Fruit fly (Drosophila melanogaster) whole organism, embryonic: Measurements from ENCODE around the gene CG5188.
A peak's percentile ranks its signal among the peaks of the same experiment; 100 is the strongest.

Source experiments
- Antp ChIP-seq: fragments of 200-800 bp; sonication (Bioruptor generic); optimal IDR thresholded peaks from 3 replicates; lab custom pipeline; 2016; ENCODE audit warnings: missing biosample characterization, missing genetic modification characterization
- Awh ChIP-seq: fragments of 200-800 bp; sonication (Bioruptor generic); IDR thresholded peaks from 2 replicates; pipeline ENCODE4, ENCODE4 v1.3.6; 2022; ENCODE audit warnings: missing biosample characterization, missing genetic modification characterization
- BEAF-32 ChIP-seq: fragments of 200-800 bp; sonication (Bioruptor generic); optimal IDR thresholded peaks from 3 replicates; lab custom pipeline; 2017; ENCODE audit warnings: missing biosample characterization, missing genetic modification characterization, mild to moderate bottlenecking, moderate library complexity, missing genetic modification reagents
- CG14014 ChIP-seq: fragments of 200-800 bp; sonication (Bioruptor generic); IDR thresholded peaks from 2 replicates; pipeline ENCODE4 v1.3.6; 2022; ENCODE audit warnings: missing biosample characterization, missing genetic modification characterization
- CG14050 ChIP-seq: fragments of 200-800 bp; sonication (Bioruptor generic); IDR thresholded peaks from 3 replicates; pipeline ENCODE4 v1.3.6; 2022; ENCODE audit warnings: missing biosample characterization, missing genetic modification characterization
- CG15479 ChIP-seq: fragments of 200-800 bp; sonication (Bioruptor generic); optimal IDR thresholded peaks from 3 replicates; lab custom pipeline; 2019; ENCODE audit warnings: missing biosample characterization, mild to moderate bottlenecking, missing genetic modification characterization, moderate library complexity
- CG17359 ChIP-seq: fragments of 200-800 bp; sonication (Bioruptor generic); optimal IDR thresholded peaks from 3 replicates; lab custom pipeline; 2018; ENCODE audit warnings: missing biosample characterization, mild to moderate bottlenecking, missing genetic modification characterization, moderate library complexity
- CG17912 ChIP-seq: fragments of 200-800 bp; sonication (Bioruptor generic); optimal IDR thresholded peaks from 2 replicates; lab custom pipeline; 2018; ENCODE audit warnings: missing biosample characterization, mild to moderate bottlenecking, missing genetic modification characterization
- CG3163 ChIP-seq: fragments of 200-800 bp; sonication (Bioruptor generic); optimal IDR thresholded peaks from 3 replicates; lab custom pipeline; 2016; ENCODE audit warnings: missing biosample characterization, missing genetic modification characterization
- CG3407 ChIP-seq: fragments of 200-800 bp; sonication (Bioruptor generic); optimal IDR thresholded peaks from 2 replicates; lab custom pipeline; 2018; ENCODE audit warnings: missing biosample characterization, mild to moderate bottlenecking, missing genetic modification characterization
- CG3847 ChIP-seq: fragments of 200-800 bp; sonication (Bioruptor generic); IDR thresholded peaks from 2 replicates; pipeline ENCODE4 v1.3.6; 2022; ENCODE audit warnings: missing biosample characterization, missing genetic modification characterization
- CG43689 ChIP-seq: fragments of 200-800 bp; sonication (Bioruptor generic); IDR thresholded peaks from 2 replicates; pipeline ENCODE4 v1.3.6; 2022; ENCODE audit warnings: missing biosample characterization, missing genetic modification characterization
- CG6175 ChIP-seq: fragments of 200-800 bp; sonication (Bioruptor generic); IDR thresholded peaks from 3 replicates; pipeline ENCODE4 v1.3.6; 2022; ENCODE audit warnings: missing biosample characterization, missing genetic modification characterization
- CG7928 ChIP-seq: fragments of 200-800 bp; sonication (Bioruptor generic); optimal IDR thresholded peaks from 2 replicates; lab custom pipeline; 2017; ENCODE audit warnings: missing biosample characterization, mild to moderate bottlenecking, missing genetic modification characterization
- CG8924 ChIP-seq: fragments of 200-800 bp; optimal IDR thresholded peaks from 3 replicates; lab custom pipeline; 2019; ENCODE audit warnings: missing biosample characterization, mild to moderate bottlenecking, missing genetic modification characterization, moderate library complexity
- Camta ChIP-seq: fragments of 200-800 bp; sonication (Bioruptor generic); optimal IDR thresholded peaks from 2 replicates; lab custom pipeline; 2016; ENCODE audit warnings: missing biosample characterization, missing genetic modification characterization
- Chrac-16 ChIP-seq: fragments of 200-800 bp; sonication (Bioruptor generic); optimal IDR thresholded peaks from 3 replicates; lab custom pipeline; 2016; ENCODE audit warnings: missing biosample characterization, missing genetic modification characterization
- Doc2 ChIP-seq: fragments of 200-800 bp; sonication (Bioruptor generic); IDR thresholded peaks from 2 replicates; pipeline ENCODE4 v1.3.6; 2022; ENCODE audit warnings: missing biosample characterization, missing genetic modification characterization
- Dp ChIP-seq: fragments of 200-800 bp; sonication (Bioruptor generic); optimal IDR thresholded peaks from 2 replicates; lab custom pipeline; 2018; ENCODE audit warnings: missing biosample characterization, mild to moderate bottlenecking, missing genetic modification characterization, moderate library complexity
- ERR ChIP-seq: fragments of 200-800 bp; sonication (Bioruptor generic); optimal IDR thresholded peaks from 2 replicates; lab custom pipeline; 2016; ENCODE audit warnings: missing biosample characterization, missing genetic modification characterization
- Ets97D ChIP-seq: fragments of 200-800 bp; sonication (Bioruptor generic); optimal IDR thresholded peaks from 3 replicates; lab custom pipeline; 2016; ENCODE audit warnings: missing biosample characterization, missing genetic modification characterization
- Fer3 ChIP-seq: fragments of 200-800 bp; sonication (Bioruptor generic); optimal IDR thresholded peaks from 2 replicates; lab custom pipeline; 2018; ENCODE audit warnings: missing biosample characterization, mild to moderate bottlenecking, missing genetic modification characterization, moderate library complexity
- GATAe ChIP-seq: fragments of 200-800 bp; sonication (Bioruptor generic); conservative IDR thresholded peaks from 2 replicates; pipeline ENCODE4 v1.3.6; 2022; ENCODE audit warnings: missing biosample characterization, missing genetic modification characterization
- Hr51 ChIP-seq, 2 experiments: fragments of 200-800 bp; sonication (Bioruptor generic); optimal IDR thresholded peaks; 2 replicates in 1 of 2; 3 replicates in 1 of 2; lab custom pipeline; 2016 to 2018; ENCODE audit warnings: missing biosample characterization in 2 of 2, missing genetic modification characterization in 2 of 2, mild to moderate bottlenecking in 1 of 2, moderate library complexity in 1 of 2
- Hr78 ChIP-seq, 2 experiments: fragments of 200-800 bp in 1 of 2; fragments of >200 bp in 1 of 2; sonication (Bioruptor generic) in 1 of 2; optimal IDR thresholded peaks; 2 replicates each; lab custom pipeline; 2017 to 2019; ENCODE audit warnings: missing biosample characterization in 2 of 2, missing genetic modification characterization in 2 of 2, mild to moderate bottlenecking in 1 of 2, moderate library complexity in 1 of 2
- Mad ChIP-seq: fragments of 200-800 bp; sonication (Bioruptor generic); optimal IDR thresholded peaks from 2 replicates; lab custom pipeline; 2016; ENCODE audit warnings: missing biosample characterization, missing genetic modification characterization
- NFAT ChIP-seq: fragments of 200-800 bp; sonication (Bioruptor generic); IDR thresholded peaks from 2 replicates; pipeline ENCODE4 v1.3.6; 2022; ENCODE audit warnings: missing biosample characterization, missing genetic modification characterization
- NfI ChIP-seq: fragments of 200-800 bp; sonication (Bioruptor generic); optimal IDR thresholded peaks from 3 replicates; lab custom pipeline; 2018; ENCODE audit warnings: missing biosample characterization, mild to moderate bottlenecking, missing genetic modification characterization, moderate library complexity
- TFAM ChIP-seq: fragments of 200-800 bp; sonication (Bioruptor generic); optimal IDR thresholded peaks from 2 replicates; lab custom pipeline; 2017; ENCODE audit warnings: missing biosample characterization, missing genetic modification characterization, inconsistent platforms
- Taf1 ChIP-seq: fragments of 200-800 bp; sonication (Bioruptor generic); IDR thresholded peaks from 2 replicates; pipeline ENCODE4 v1.3.6; 2022; ENCODE audit warnings: missing biosample characterization, missing genetic modification characterization
- al ChIP-seq: fragments of 200-800 bp; sonication (Bioruptor generic); IDR thresholded peaks from 2 replicates; pipeline ENCODE4 v1.3.6; 2022; ENCODE audit warnings: missing biosample characterization, missing genetic modification characterization
- amos ChIP-seq: fragments of 200-800 bp; sonication (Bioruptor generic); IDR thresholded peaks from 2 replicates; pipeline ENCODE4 v1.3.6; 2022; ENCODE audit warnings: missing biosample characterization, missing genetic modification characterization; ENCODE audit not compliant: partially characterized antibody
- ci ChIP-seq: fragments of 200-800 bp; sonication (Bioruptor generic); IDR thresholded peaks from 3 replicates; pipeline ENCODE4 v1.3.6; 2022; ENCODE audit warnings: missing biosample characterization, missing genetic modification characterization
- corto ChIP-seq: fragments of 200-800 bp; sonication (Bioruptor generic); optimal IDR thresholded peaks from 2 replicates; lab custom pipeline; 2016; ENCODE audit warnings: missing biosample characterization, mild to moderate bottlenecking, missing genetic modification characterization, moderate library complexity
- crc ChIP-seq: fragments of 200-800 bp; sonication (Bioruptor generic); optimal IDR thresholded peaks from 2 replicates; lab custom pipeline; 2016; ENCODE audit warnings: missing biosample characterization, missing genetic modification characterization
- gce ChIP-seq: fragments of 200-800 bp; sonication (Bioruptor generic); IDR thresholded peaks from 3 replicates; pipeline ENCODE4 v1.3.6; 2022; ENCODE audit warnings: missing biosample characterization, missing genetic modification characterization
- gt ChIP-seq: fragments of 200-800 bp; sonication (Bioruptor generic); IDR thresholded peaks from 2 replicates; pipeline ENCODE4 v1.3.6; 2022; ENCODE audit warnings: missing biosample characterization, missing genetic modification characterization
- knrl ChIP-seq: fragments of 200-800 bp; sonication (Bioruptor generic); IDR thresholded peaks from 3 replicates; pipeline ENCODE4 v1.3.6; 2022; ENCODE audit warnings: missing biosample characterization, missing genetic modification characterization; ENCODE audit not compliant: partially characterized antibody
- lmd ChIP-seq: fragments of 200-800 bp; sonication (Bioruptor generic); IDR thresholded peaks from 2 replicates; pipeline ENCODE4 v1.3.6; 2022; ENCODE audit warnings: missing biosample characterization, missing genetic modification characterization
- maf-S ChIP-seq: fragments of 200-800 bp; sonication (Bioruptor generic); optimal IDR thresholded peaks from 2 replicates; lab custom pipeline; 2016; ENCODE audit warnings: missing biosample characterization, missing genetic modification characterization
- mam ChIP-seq: fragments of 200-800 bp; sonication (Bioruptor generic); optimal IDR thresholded peaks from 3 replicates; lab custom pipeline; 2016; ENCODE audit warnings: missing biosample characterization, missing genetic modification characterization
- nerfin-2 ChIP-seq: fragments of 200-800 bp; sonication (Bioruptor generic); IDR thresholded peaks from 2 replicates; pipeline ENCODE4 v1.3.6; 2022; ENCODE audit warnings: missing biosample characterization, missing genetic modification characterization; ENCODE audit not compliant: partially characterized antibody
- phol ChIP-seq: fragments of 200-800 bp; sonication (Bioruptor generic); optimal IDR thresholded peaks from 3 replicates; lab custom pipeline; 2018; ENCODE audit warnings: missing biosample characterization, mild to moderate bottlenecking, missing genetic modification characterization, moderate library complexity
- ranshi ChIP-seq: fragments of 200-800 bp; sonication (Bioruptor generic); IDR thresholded peaks from 2 replicates; pipeline ENCODE4 v1.3.6; 2022; ENCODE audit warnings: missing biosample characterization, missing genetic modification characterization
- rib ChIP-seq: fragments of 200-800 bp; sonication (Bioruptor generic); IDR thresholded peaks from 2 replicates; pipeline ENCODE4 v1.3.6; 2022; ENCODE audit warnings: missing biosample characterization, missing genetic modification characterization
- sisA ChIP-seq: fragments of 200-800 bp; sonication (Bioruptor generic); IDR thresholded peaks from 2 replicates; pipeline ENCODE4 v1.3.6; 2022; ENCODE audit warnings: missing biosample characterization, missing genetic modification characterization
- slp2 ChIP-seq: fragments of 200-800 bp; sonication (Bioruptor generic); optimal IDR thresholded peaks from 2 replicates; lab custom pipeline; 2016; ENCODE audit warnings: missing biosample characterization, missing genetic modification characterization
- sna ChIP-seq: fragments of 200-800 bp; sonication (Bioruptor generic); IDR thresholded peaks from 2 replicates; pipeline ENCODE4 v1.3.6; 2022; ENCODE audit warnings: missing biosample characterization, missing genetic modification characterization; ENCODE audit not compliant: partially characterized antibody
- vnd ChIP-seq: fragments of 200-800 bp; sonication (Bioruptor generic); IDR thresholded peaks from 3 replicates; pipeline ENCODE4 v1.3.6; 2022; ENCODE audit warnings: missing biosample characterization, missing genetic modification characterization; ENCODE audit not compliant: partially characterized antibody
- wdn ChIP-seq: fragments of 200-800 bp; sonication (Bioruptor generic); IDR thresholded peaks from 2 replicates; pipeline ENCODE4 v1.3.6; 2022; ENCODE audit warnings: missing biosample characterization, missing genetic modification characterization

The CG5188 gene

DNA sequence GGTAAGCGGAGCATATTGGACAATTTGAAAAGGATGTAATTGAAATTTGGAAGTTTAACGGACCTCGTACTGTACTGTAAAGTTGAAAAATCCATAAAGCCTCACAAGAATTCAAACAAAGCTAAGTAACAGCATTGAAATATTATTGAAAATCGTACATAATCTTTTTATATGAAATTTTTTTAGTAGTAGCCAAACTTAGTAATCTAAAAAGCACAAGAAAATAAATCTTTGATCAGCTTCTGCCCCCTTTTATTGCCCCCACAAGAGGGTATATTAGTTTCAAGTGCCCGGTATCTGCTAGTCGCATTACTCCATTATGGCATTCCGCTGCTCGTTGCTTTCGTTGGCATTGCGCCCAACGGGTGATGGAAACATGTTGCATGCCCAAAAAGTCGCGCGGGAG lies 38.2 kb downstream of the CG5188 start (continued):
- TF ChIP-seq CG14014 = no peak
- TF ChIP-seq gce (GFP tag; lab: Robert Waterston, UW) = no peak
- TF ChIP-seq al (GFP tag; lab: Robert Waterston, UW) = peak; percentile 4; the same call in 1 of the 2 replicates
- TF ChIP-seq CG3847 (GFP tag; lab: Robert Waterston, UW) = 0 out of 2 replicates have a peak, but pooled peaks have one; percentile 26
- TF ChIP-seq ranshi (GFP tag; lab: Robert Waterston, UW) = 0 out of 2 replicates have a peak, but pooled peaks have one; percentile 20
- peak; percentile 62 for TF ChIP-seq CG8924 (tag; lab: Kevin White, UChicago)
- no peak for TF ChIP-seq NfI (GFP tag; lab: Kevin White, UChicago)
- no peak for TF ChIP-seq rib
- TF ChIP-seq CG7928 = no peak
- TF ChIP-seq ERR (GFP tag; lab: Kevin White, UChicago) = no peak
- peak; percentile 36 for TF ChIP-seq TFAM (GFP tag; lab: Kevin White, UChicago)
- no peak for TF ChIP-seq knrl (GFP tag; lab: Robert Waterston, UW)
- TF ChIP-seq Hr78 (GFP tag; optimal IDR thresholded peaks at IDR 0.05; lab: Kevin White, UChicago) = peak in 1 of 2 experiments; percentile 38
- peak; percentile 80 for TF ChIP-seq lmd (GFP tag; lab: Robert Waterston, UW)
- no peak for TF ChIP-seq vnd (GFP tag; lab: Robert Waterston, UW)
- no peak for TF ChIP-seq gt (GFP tag; lab: Robert Waterston, UW)
- TF ChIP-seq CG43689 (GFP tag; lab: Robert Waterston, UW) = no peak
- TF ChIP-seq mam = peak; percentile 44
- TF ChIP-seq Taf1 (GFP tag; lab: Robert Waterston, UW) = no peak
- peak; percentile 84 for TF ChIP-seq phol (tag; lab: Kevin White, UChicago)
- TF ChIP-seq crc = no peak
- no peak for TF ChIP-seq CG3163
- TF ChIP-seq sisA (GFP tag; lab: Robert Waterston, UW) = peak; percentile 54; the same call in 1 of the 2 replicates
- no peak for TF ChIP-seq nerfin-2
- TF ChIP-seq GATAe (GFP tag; lab: Robert Waterston, UW) = no peak

DNA sequence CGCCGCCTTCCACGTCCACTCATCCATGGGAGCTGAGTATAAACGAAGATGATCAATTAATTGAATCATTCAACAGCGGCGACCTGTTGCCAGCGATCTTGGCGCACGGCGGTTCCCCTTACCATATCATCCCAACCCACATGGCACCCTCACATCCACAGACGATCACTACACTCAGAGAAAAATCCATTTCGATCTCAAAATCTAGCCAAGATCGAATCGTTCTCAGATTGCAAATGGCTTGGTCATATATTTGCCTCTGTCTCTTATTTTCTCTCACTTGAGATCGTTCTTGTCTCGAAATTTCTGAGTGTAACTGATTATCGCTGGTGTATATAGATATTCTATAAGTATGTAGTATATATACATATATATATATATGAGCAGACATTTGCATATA lies 39.8 kb downstream of the CG5188 start:
- TF ChIP-seq BEAF-32 (GFP tag; lab: Kevin White, UChicago) (no peak), Antp (GFP tag; lab: Kevin White, UChicago) (peak; percentile 49), CG3407 (GFP tag; lab: Kevin White, UChicago) (peak; percentile 31), amos (GFP tag; lab: Robert Waterston, UW) (no peak), CG17912 (GFP tag; lab: Kevin White, UChicago) (no peak), CG6175 (GFP tag; lab: Robert Waterston, UW) (no peak), crc (no peak), corto (GFP tag; lab: Kevin White, UChicago) (no peak), CG14050 (peak; percentile 45; the same call in 1 of the 3 replicates), sna (GFP tag; lab: Robert Waterston, UW) (no peak), maf-S (GFP tag; lab: Kevin White, UChicago) (no peak), gce (GFP tag; lab: Robert Waterston, UW) (peak; percentile 45; the same call in 1 of the 3 replicates), wdn (no peak), NFAT (peak; percentile 78), Chrac-16 (peak; percentile 25), Fer3 (tag; lab: Kevin White, UChicago) (peak; percentile 69), Hr51 (GFP tag; optimal IDR thresholded peaks at IDR 0.05; lab: Kevin White, UChicago) (peak; percentile 3 to 56), CG15479 (GFP tag; lab: Kevin White, UChicago) (no peak), Ets97D (GFP tag; lab: Kevin White, UChicago) (peak; percentile 1), Dp (GFP tag; lab: Kevin White, UChicago) (no peak), Awh (GFP tag; lab: Robert Waterston, UW) (peak; percentile 58), ci (GFP tag; lab: Robert Waterston, UW) (peak; percentile 75; the same call in 2 of the 3 replicates), Camta (GFP tag; lab: Kevin White, UChicago) (no peak), Mad (peak; percentile 11), Doc2 (no peak), CG17359 (tag; lab: Kevin White, UChicago) (peak; percentile 67), slp2 (GFP tag; lab: Kevin White, UChicago) (no peak), CG43689 (GFP tag; lab: Robert Waterston, UW) (peak; percentile 32; the same call in 1 of the 2 replicates)
